Worm (Caenorhabditis elegans) whole organism, mixed stage, embryonic: ENCODE results near the gene mdf-2.

Source experiments
- nhr-237 ChIP-seq: fragments of 150-350 bp; optimal IDR thresholded peaks from 2 replicates; lab custom pipeline; 2014; ENCODE audit warnings: missing biosample characterization, missing genetic modification characterization
- ztf-11 ChIP-seq: fragments of 150-350 bp; optimal IDR thresholded peaks from 2 replicates; lab custom pipeline; 2014; ENCODE audit warnings: missing biosample characterization, missing genetic modification characterization

DNA sequence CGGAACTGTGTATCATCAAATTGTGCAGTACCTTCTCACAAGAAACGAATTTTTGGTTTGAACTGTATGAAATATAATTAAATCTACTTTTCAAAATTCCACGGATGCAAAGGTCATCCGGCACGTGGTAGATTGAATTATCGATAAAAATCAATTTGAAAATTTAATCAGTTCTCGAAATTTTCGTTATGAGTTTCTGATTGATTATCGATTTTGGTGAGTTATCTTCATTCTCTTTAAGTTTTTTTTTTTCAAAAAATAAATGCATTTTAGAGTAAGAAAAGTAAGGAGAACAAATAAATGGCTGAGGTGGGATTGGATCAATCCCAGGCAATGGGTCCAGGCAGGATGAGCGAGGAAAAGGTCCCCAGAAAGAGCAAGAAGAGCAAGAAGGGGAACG, 43.5 kb downstream of the mdf-2 start, which contains the start of gene Y69A2AR.47:
- TF ChIP-seq ztf-11: no peak
- no peak for TF ChIP-seq nhr-237 (tag; lab: Kevin White, UChicago)
